Fruit fly (Drosophila melanogaster): ENCODE results near the gene CG43774.

DNA sequence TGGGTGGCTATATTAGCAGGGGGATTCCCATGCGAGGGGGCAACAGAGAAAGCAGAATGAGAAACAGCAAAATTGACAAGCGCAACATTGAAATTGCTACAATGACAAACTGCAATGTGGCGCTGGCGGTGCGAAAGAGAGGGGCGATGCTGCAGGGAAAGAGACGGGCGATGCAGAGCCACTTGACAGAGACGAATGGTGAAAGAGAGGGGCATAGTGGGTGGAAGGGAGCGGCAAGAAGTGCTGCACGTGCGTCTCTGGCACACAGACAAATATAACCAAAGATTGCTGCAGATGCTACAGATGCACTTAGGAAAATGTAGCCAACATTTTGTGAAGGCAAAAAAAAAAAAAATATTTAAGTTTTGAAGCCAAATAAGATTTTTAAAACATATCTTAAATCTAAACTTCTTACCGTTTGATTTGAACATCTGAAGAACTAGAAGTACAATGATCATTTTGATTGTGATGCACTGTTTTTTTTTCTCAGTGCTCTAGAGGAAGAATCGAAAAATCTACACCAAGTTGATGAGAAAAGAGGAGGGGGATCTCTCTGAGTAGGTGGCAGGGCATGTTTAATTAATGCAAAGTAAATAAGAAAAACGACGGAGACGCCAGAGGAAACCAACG lies 36.8 kb downstream of the CG43774 start:
- TF ChIP-seq insv (optimal IDR thresholded peaks at IDR 0.05): no peak
- TF ChIP-seq psq (optimal IDR thresholded peaks at IDR 0.05): no peak

All from Kc167 (cell line).